Worm (Caenorhabditis elegans) whole organism, young adult: ENCODE data around the gene C25G6.4.

Source experiments
- B0019.2 ChIP-seq: fragments of 200-800 bp; sonication (Bioruptor generic); conservative IDR thresholded peaks from 2 replicates; pipeline ENCODE4 v1.3.6; 2022; ENCODE audit warnings: missing genetic modification reagents, missing genetic modification characterization, missing compliant biosample characterization
- C17E4.6 ChIP-seq: fragments of 200-800 bp; sonication (Bioruptor generic); IDR thresholded peaks from 2 replicates; pipeline ENCODE4 v1.3.6; 2022; ENCODE audit warnings: missing genetic modification reagents, missing genetic modification characterization, missing compliant biosample characterization
- K12H6.12 ChIP-seq: fragments of 200-800 bp; sonication (Bioruptor generic); optimal IDR thresholded peaks from 2 replicates; lab custom pipeline; 2018; ENCODE audit warnings: mild to moderate bottlenecking, missing genetic modification characterization, missing compliant biosample characterization
- athp-1 ChIP-seq: sonication (generic microtip); optimal IDR thresholded peaks from 2 replicates; lab custom pipeline; 2017; ENCODE audit warnings: mild to moderate bottlenecking, missing genetic modification characterization, missing compliant biosample characterization
- ekl-4 ChIP-seq: fragments of 200-800 bp; sonication (Bioruptor generic); IDR thresholded peaks from 2 replicates; pipeline ENCODE4 v1.3.6; 2022; ENCODE audit warnings: missing genetic modification reagents, missing genetic modification characterization, missing compliant biosample characterization
- fkh-3 ChIP-seq: sonication (generic microtip); optimal IDR thresholded peaks from 2 replicates; lab custom pipeline; 2016; ENCODE audit warnings: mild to moderate bottlenecking, missing genetic modification characterization, missing compliant biosample characterization
- mxl-1 ChIP-seq: sonication (generic microtip); optimal IDR thresholded peaks from 2 replicates; lab custom pipeline; 2016; ENCODE audit warnings: missing genetic modification characterization, missing compliant biosample characterization
- nhr-27 ChIP-seq: fragments of 200-800 bp; sonication (Bioruptor generic); optimal IDR thresholded peaks from 2 replicates; lab custom pipeline; 2018; ENCODE audit warnings: mild to moderate bottlenecking, missing genetic modification characterization, moderate library complexity, missing compliant biosample characterization
- pha-4 ChIP-seq: fragments of 150-350 bp; sonication (generic microtip); optimal IDR thresholded peaks from 2 replicates; lab custom pipeline; 2014; ENCODE audit warnings: missing biosample characterization, missing genetic modification reagents, missing genetic modification characterization
- xnd-1 ChIP-seq: sonication (generic microtip); optimal IDR thresholded peaks from 2 replicates; lab custom pipeline; 2016; ENCODE audit warnings: missing genotype, missing genetic modification reagents, missing genetic modification characterization, missing compliant biosample characterization
- ztf-28 ChIP-seq: fragments of 200-800 bp; sonication (Bioruptor generic); IDR thresholded peaks from 2 replicates; pipeline ENCODE4 v1.3.6; 2022; ENCODE audit warnings: missing genetic modification reagents, missing genetic modification characterization, missing compliant biosample characterization

- TF ChIP-seq xnd-1 (tag; lab: Kevin White, UChicago) (no peak), mxl-1 (tag; lab: Kevin White, UChicago) (no peak), pha-4 (tag; lab: Kevin White, UChicago) (no peak), ekl-4 (GFP tag; lab: Robert Waterston, UW) (no peak), C17E4.6 (GFP tag; lab: Robert Waterston, UW) (no peak), fkh-3 (tag; lab: Kevin White, UChicago) (no peak), athp-1 (no peak), nhr-27 (tag; lab: Kevin White, UChicago) (no peak), B0019.2 (GFP tag; lab: Robert Waterston, UW) (no peak), ztf-28 (GFP tag; lab: Robert Waterston, UW) (no peak), K12H6.12 (tag; lab: Kevin White, UChicago) (no peak)
Observed at ce11 chrX:1293471-1293870, 43.8 kb upstream of the C25G6.4 start.
